Worm (Caenorhabditis elegans): ENCODE data around the gene ZK563.7.

The ZK563.7 gene

DNA sequence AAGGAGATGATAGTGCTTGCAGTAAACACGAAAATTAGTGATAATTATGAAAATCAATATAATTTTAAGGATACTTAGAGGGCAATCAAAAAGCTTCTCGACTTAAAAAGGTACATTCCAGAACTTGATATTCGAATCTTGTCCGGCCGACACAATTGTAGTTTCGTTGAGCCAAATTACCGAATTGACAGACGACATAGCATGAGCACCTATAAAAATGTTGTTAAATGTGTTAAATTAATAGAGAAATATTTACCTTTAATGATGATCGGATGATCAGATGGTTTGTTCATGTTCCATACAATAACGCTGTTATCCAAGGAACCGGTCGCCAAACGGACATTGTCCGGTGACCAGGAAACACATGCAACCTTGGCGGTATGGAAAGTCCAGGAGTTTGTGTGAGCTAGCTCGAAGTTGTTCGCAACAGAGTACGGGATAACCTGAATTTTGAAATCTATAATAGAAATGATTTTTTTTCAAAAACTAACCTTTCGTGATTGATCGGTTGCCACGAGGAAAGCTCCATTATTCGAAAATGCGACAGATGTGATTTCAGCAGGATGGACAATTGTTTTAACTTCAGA lies 28.5 kb downstream of the ZK563.7 start:
- TF ChIP-seq F13H6.1 (tag; optimal IDR thresholded peaks at IDR 0.05) (no peak), syd-9 (tag; optimal IDR thresholded peaks at IDR 0.05) (no peak), ceh-9 (tag; optimal IDR thresholded peaks at IDR 0.05) (no peak), fkh-10 (GFP tag; optimal IDR thresholded peaks at IDR 0.05) (no peak), ceh-45 (GFP tag; IDR thresholded peaks at IDR 0.05) (no peak), tbx-7 (tag; optimal IDR thresholded peaks at IDR 0.05) (no peak), ceh-22 (tag; optimal IDR thresholded peaks at IDR 0.05) (no peak), pag-3 (tag; optimal IDR thresholded peaks at IDR 0.05; ENCODE audit: borderline replicate concordance) (no peak), ceh-24 (tag; optimal IDR thresholded peaks at IDR 0.05) (no peak), zip-5 (tag; optimal IDR thresholded peaks at IDR 0.05) (no peak), pha-2 (tag; optimal IDR thresholded peaks at IDR 0.05) (no peak), ceh-14 (tag; optimal IDR thresholded peaks at IDR 0.05) (no peak), ama-1 (optimal IDR thresholded peaks at IDR 0.05) (no peak), ets-4 (tag; optimal IDR thresholded peaks at IDR 0.05) (no peak)

DNA sequence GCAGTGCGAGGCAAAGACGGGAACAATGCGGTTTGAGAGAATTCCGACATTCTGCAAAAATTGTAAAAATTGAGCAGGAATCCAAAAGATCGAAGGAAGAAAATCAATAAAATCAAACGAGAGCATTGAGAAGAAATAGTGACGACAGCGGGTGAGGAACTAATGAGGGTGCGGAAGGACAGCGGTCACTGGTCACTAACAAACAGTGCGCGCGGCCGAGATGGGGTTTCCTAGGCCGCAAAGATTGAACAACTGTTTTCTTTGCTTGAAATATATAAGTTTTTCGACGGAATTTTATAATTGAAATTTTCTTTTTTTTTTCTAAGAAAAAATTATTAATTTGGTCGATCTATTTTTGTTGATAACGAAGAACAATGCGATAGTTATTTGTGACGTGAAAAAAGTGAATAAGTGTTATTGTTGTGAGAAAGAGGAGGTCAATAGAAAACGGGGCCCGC lies 31.3 kb downstream of the ZK563.7 start, which contains the start of gene unc-78:
TSS of gene unc-78 (minus strand) at position 51 of the 458 bp plus-strand sequence.
- no peak for TF ChIP-seq ttx-3 (tag; optimal IDR thresholded peaks at IDR 0.05)
- no peak for TF ChIP-seq nhr-232 (tag; optimal IDR thresholded peaks at IDR 0.05)
- peak; percentile 25 for TF ChIP-seq tbx-2 (tag; optimal IDR thresholded peaks at IDR 0.05)
- TF ChIP-seq hlh-15 (tag; optimal IDR thresholded peaks at IDR 0.05), result no peak
- TF ChIP-seq pha-2 (tag; optimal IDR thresholded peaks at IDR 0.05), result no peak
- TF ChIP-seq C08G9.2 (tag; optimal IDR thresholded peaks at IDR 0.05), result peak; percentile 13
- no peak for TF ChIP-seq elt-2 (tag; optimal IDR thresholded peaks at IDR 0.05)
- no peak for TF ChIP-seq hlh-6 (tag; optimal IDR thresholded peaks at IDR 0.05)
- TF ChIP-seq ceh-31 (tag; optimal IDR thresholded peaks at IDR 0.05), result peak; percentile 6
- TF ChIP-seq ceh-30 (tag; optimal IDR thresholded peaks at IDR 0.05), result no peak
- peak; percentile 16 for TF ChIP-seq ceh-2 (tag; optimal IDR thresholded peaks at IDR 0.05)

DNA sequence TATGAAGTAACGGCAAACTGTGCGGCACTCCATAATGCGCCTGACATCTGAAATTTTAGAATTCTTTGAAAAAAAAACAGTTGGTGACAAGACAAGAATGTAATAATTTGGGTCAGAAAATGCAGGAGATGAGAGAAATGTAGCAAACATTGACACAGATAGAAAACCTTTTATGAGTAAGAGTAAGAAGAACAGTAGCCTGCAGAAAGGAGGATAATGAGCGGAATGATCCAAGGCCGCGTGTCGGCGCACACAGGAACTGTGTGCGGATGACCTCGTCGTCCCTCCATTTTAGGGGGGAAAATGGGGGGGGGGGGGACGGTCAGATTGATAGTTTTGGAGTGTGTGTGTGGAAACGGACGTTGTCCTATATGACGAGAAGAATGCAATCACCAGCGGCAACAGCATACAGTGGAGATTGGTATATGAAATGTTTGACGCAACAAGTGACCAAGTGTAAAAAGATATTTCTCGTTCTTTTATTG lies 34.4 kb downstream of the ZK563.7 start, which contains the start of gene dhs-27:
TSS of gene dhs-27 (minus strand) at position 51 of the 485 bp plus-strand sequence.
- no peak for TF ChIP-seq pag-3 (tag; optimal IDR thresholded peaks at IDR 0.05; ENCODE audit: borderline replicate concordance)
- TF ChIP-seq ahr-1 (tag; optimal IDR thresholded peaks at IDR 0.05), result no peak
- no peak for TF ChIP-seq ceh-34 (tag; optimal IDR thresholded peaks at IDR 0.05)
- no peak for TF ChIP-seq zip-5 (tag; optimal IDR thresholded peaks at IDR 0.05)
- TF ChIP-seq ceh-22 (tag; optimal IDR thresholded peaks at IDR 0.05), result no peak
- no peak for TF ChIP-seq ceh-6 (GFP tag; optimal IDR thresholded peaks at IDR 0.05)
- TF ChIP-seq che-1 (tag; optimal IDR thresholded peaks at IDR 0.05), result no peak
- no peak for TF ChIP-seq sox-2 (GFP tag; IDR thresholded peaks at IDR 0.05)
- TF ChIP-seq ceh-19 (GFP tag; optimal IDR thresholded peaks at IDR 0.05), result no peak
- no peak for TF ChIP-seq elt-2 (tag; optimal IDR thresholded peaks at IDR 0.05)
- TF ChIP-seq sdc-2 (tag; optimal IDR thresholded peaks at IDR 0.05), result no peak
- no peak for TF ChIP-seq C08G9.2 (tag; optimal IDR thresholded peaks at IDR 0.05)
- TF ChIP-seq tbx-7 (tag; optimal IDR thresholded peaks at IDR 0.05), result no peak
- TF ChIP-seq ceh-14 (tag; optimal IDR thresholded peaks at IDR 0.05), result no peak
- no peak for TF ChIP-seq rnt-1 (tag; optimal IDR thresholded peaks at IDR 0.05)

DNA sequence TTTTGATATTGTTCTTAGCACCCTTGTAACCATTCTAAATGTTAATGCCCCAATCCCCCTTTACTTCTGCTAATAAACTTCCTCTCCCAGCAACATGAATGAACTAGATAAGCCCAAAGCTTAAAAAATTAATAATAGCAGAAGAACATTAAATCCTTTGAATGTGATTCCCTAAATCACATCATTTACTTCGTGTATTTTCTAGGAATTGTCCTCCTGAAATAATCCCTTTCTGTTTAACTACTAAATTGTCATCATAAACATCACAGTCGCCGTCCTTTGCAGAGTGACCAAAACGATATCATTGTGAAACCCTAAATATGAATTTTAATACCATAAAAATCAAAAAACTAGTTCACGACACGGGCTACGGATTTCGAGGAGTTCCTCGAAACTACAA lies 35.8 kb downstream of the ZK563.7 start:
- no peak for TF ChIP-seq F13H6.1 (tag; optimal IDR thresholded peaks at IDR 0.05)
- TF ChIP-seq nhr-11 (tag; optimal IDR thresholded peaks at IDR 0.05), result no peak
- TF ChIP-seq ceh-6 (GFP tag; optimal IDR thresholded peaks at IDR 0.05), result no peak
- TF ChIP-seq lim-6 (tag; optimal IDR thresholded peaks at IDR 0.05), result no peak
- TF ChIP-seq unc-55 (GFP tag; optimal IDR thresholded peaks at IDR 0.05), result no peak
- TF ChIP-seq dmd-4 (tag; optimal IDR thresholded peaks at IDR 0.05; ENCODE audit: borderline replicate concordance), result no peak
- TF ChIP-seq C38D4.7 (GFP tag; optimal IDR thresholded peaks at IDR 0.05), result no peak
- no peak for TF ChIP-seq tbx-2 (tag; optimal IDR thresholded peaks at IDR 0.05)
- no peak for TF ChIP-seq hlh-13 (GFP tag; optimal IDR thresholded peaks at IDR 0.05)
- TF ChIP-seq pqm-1 (tag; optimal IDR thresholded peaks at IDR 0.05), result no peak
- TF ChIP-seq ceh-34 (tag; optimal IDR thresholded peaks at IDR 0.05), result no peak
